Fruit fly (Drosophila melanogaster) whole organism, adult: Measurements from ENCODE around the gene CG5391.
A peak's percentile ranks its signal among the peaks of the same experiment; 100 is the strongest.

Source experiments
- CG11617 ChIP-seq: fragments of 200-800 bp; sonication (Bioruptor generic); optimal IDR thresholded peaks from 2 replicates; lab custom pipeline; 2017; ENCODE audit warnings: mild to moderate bottlenecking, missing biosample characterization, missing genetic modification reagents, missing genetic modification characterization
- CG12768 ChIP-seq: fragments of 200-800 bp; sonication (Bioruptor generic); optimal IDR thresholded peaks from 2 replicates; lab custom pipeline; 2017; ENCODE audit warnings: missing biosample characterization, missing genetic modification characterization, mild to moderate bottlenecking, moderate library complexity, missing genetic modification reagents
- CG14711 ChIP-seq: fragments of 200-800 bp; sonication (Bioruptor generic); optimal IDR thresholded peaks from 2 replicates; lab custom pipeline; 2018; ENCODE audit warnings: missing biosample characterization, mild to moderate bottlenecking, missing genetic modification characterization, moderate library complexity
- CG1620 ChIP-seq: fragments of 200-800 bp; sonication (Bioruptor generic); optimal IDR thresholded peaks from 2 replicates; lab custom pipeline; 2016; ENCODE audit warnings: missing biosample characterization, missing genetic modification characterization
- CG33017 ChIP-seq: fragments of 200-800 bp; sonication (Bioruptor generic); optimal IDR thresholded peaks from 2 replicates; lab custom pipeline; 2018; ENCODE audit warnings: missing biosample characterization, mild to moderate bottlenecking, missing genetic modification characterization, moderate library complexity
- CG5204 ChIP-seq: fragments of 200-800 bp; sonication (Bioruptor generic); optimal IDR thresholded peaks from 2 replicates; lab custom pipeline; 2016; ENCODE audit warnings: missing biosample characterization, missing genetic modification characterization
- CG7045 ChIP-seq: fragments of 200-800 bp; sonication (Bioruptor generic); optimal IDR thresholded peaks from 2 replicates; lab custom pipeline; 2017; ENCODE audit warnings: missing biosample characterization, mild to moderate bottlenecking, missing genetic modification characterization
- CG7101 ChIP-seq: fragments of 200-800 bp; sonication (Bioruptor generic); optimal IDR thresholded peaks from 2 replicates; lab custom pipeline; 2018; ENCODE audit warnings: missing biosample characterization, mild to moderate bottlenecking, missing genetic modification characterization, moderate library complexity
- Clk ChIP-seq: fragments of 200-800 bp; sonication (Bioruptor generic); optimal IDR thresholded peaks from 2 replicates; lab custom pipeline; 2017; ENCODE audit warnings: missing biosample characterization, missing genetic modification characterization
- Crg-1 ChIP-seq: fragments of 200-800 bp; sonication (Bioruptor generic); optimal IDR thresholded peaks from 2 replicates; lab custom pipeline; 2016; ENCODE audit warnings: missing biosample characterization, missing genetic modification characterization
- Hr96 ChIP-seq: fragments of 200-800 bp; sonication (Bioruptor generic); optimal IDR thresholded peaks from 2 replicates; lab custom pipeline; 2016; ENCODE audit warnings: missing biosample characterization, missing genetic modification characterization
- Mnt ChIP-seq: fragments of 200-800 bp; sonication (Bioruptor generic); optimal IDR thresholded peaks from 2 replicates; lab custom pipeline; 2016; ENCODE audit warnings: missing biosample characterization, mild to moderate bottlenecking, missing genetic modification characterization
- bab1 ChIP-seq: fragments of 200-800 bp; sonication (Bioruptor generic); optimal IDR thresholded peaks from 3 replicates; lab custom pipeline; 2019; ENCODE audit warnings: missing biosample characterization, mild to moderate bottlenecking, missing genetic modification characterization, moderate library complexity
- cic ChIP-seq: fragments of 200-800 bp; sonication (Bioruptor generic); optimal IDR thresholded peaks from 2 replicates; lab custom pipeline; 2017; ENCODE audit warnings: missing biosample characterization, mild to moderate bottlenecking, missing genetic modification characterization, moderate library complexity
- cnc ChIP-seq, 2 experiments: fragments of >200 bp; optimal IDR thresholded peaks; 2 replicates each; lab custom pipeline; 2017
- kay ChIP-seq: fragments of 200-800 bp; sonication (Bioruptor generic); peaks from one replicate; lab custom pipeline; 2016; ENCODE audit warnings: missing biosample characterization, missing genetic modification characterization, borderline replicate concordance
- ovo ChIP-seq: fragments of 200-800 bp; sonication (Bioruptor generic); optimal IDR thresholded peaks from 2 replicates; lab custom pipeline; 2016; ENCODE audit warnings: missing biosample characterization, missing genetic modification characterization
- pad ChIP-seq: fragments of 200-800 bp; sonication (Bioruptor generic); optimal IDR thresholded peaks from 3 replicates; lab custom pipeline; 2017; ENCODE audit warnings: missing biosample characterization, missing genetic modification characterization, mild to moderate bottlenecking, moderate library complexity, missing genetic modification reagents
- tj ChIP-seq: fragments of 200-800 bp; sonication (Bioruptor generic); optimal IDR thresholded peaks from 3 replicates; lab custom pipeline; 2017; ENCODE audit warnings: missing biosample characterization, mild to moderate bottlenecking, missing genetic modification characterization, moderate library complexity
- toe ChIP-seq: fragments of 200-800 bp; sonication (Bioruptor generic); optimal IDR thresholded peaks from 2 replicates; lab custom pipeline; 2016; ENCODE audit warnings: missing biosample characterization, missing genetic modification characterization

Gene CG5391

dm6 chr3R:22368777-22369214, 34.8 kb upstream of the CG5391 start:
- TF ChIP-seq tj (no peak), cnc (optimal IDR thresholded peaks at IDR 0.05; lab: Kevin White, UChicago) (no peak), toe (GFP tag; lab: Kevin White, UChicago) (no peak), CG7101 (tag; lab: Kevin White, UChicago) (peak; percentile 52), kay (peak; percentile 79), Crg-1 (GFP tag; lab: Kevin White, UChicago) (no peak), Hr96 (GFP tag; lab: Kevin White, UChicago) (peak; percentile 72), CG1620 (GFP tag; lab: Kevin White, UChicago) (no peak), bab1 (GFP tag; lab: Kevin White, UChicago) (peak; percentile 2), pad (no peak), CG5204 (GFP tag; lab: Kevin White, UChicago) (no peak), CG7045 (GFP tag; lab: Kevin White, UChicago) (peak; percentile 53), CG12768 (GFP tag; lab: Kevin White, UChicago) (no peak), ovo (no peak), Clk (no peak), Mnt (GFP tag; lab: Kevin White, UChicago) (no peak), cic (GFP tag; lab: Kevin White, UChicago) (no peak), CG14711 (tag; lab: Kevin White, UChicago) (no peak), CG11617 (GFP tag; lab: Kevin White, UChicago) (peak; percentile 19), CG33017 (tag; lab: Kevin White, UChicago) (peak; percentile 30)

- no peak for TF ChIP-seq pad
- TF ChIP-seq tj, result no peak
- TF ChIP-seq CG11617 (GFP tag; lab: Kevin White, UChicago), result peak; percentile 22
- no peak for TF ChIP-seq Hr96 (GFP tag; lab: Kevin White, UChicago)
- no peak for TF ChIP-seq CG5204 (GFP tag; lab: Kevin White, UChicago)
- peak; percentile 60 for TF ChIP-seq kay
- peak; percentile 26 for TF ChIP-seq CG33017 (tag; lab: Kevin White, UChicago)
- TF ChIP-seq CG7045 (GFP tag; lab: Kevin White, UChicago), result peak; percentile 24
- TF ChIP-seq cic (GFP tag; lab: Kevin White, UChicago), result peak; percentile 83
- TF ChIP-seq Crg-1 (GFP tag; lab: Kevin White, UChicago), result no peak
- no peak for TF ChIP-seq cnc (optimal IDR thresholded peaks at IDR 0.05; lab: Kevin White, UChicago)
These were observed 34.3 kb upstream of the CG5391 start for dm6 chr3R:22368077-22368776.

dm6 chr3R:22367126-22368076, 33.5 kb upstream of the CG5391 start, which contains the start of the genes Polr3F and PyK:
Polr3F (minus strand) TSS chr3R:22367373.
PyK (plus strand) TSS chr3R:22367536.
- no peak for TF ChIP-seq bab1 (GFP tag; lab: Kevin White, UChicago)
- TF ChIP-seq Clk, result no peak
- TF ChIP-seq CG1620 (GFP tag; lab: Kevin White, UChicago), result peak; percentile 39
- TF ChIP-seq CG12768 (GFP tag; lab: Kevin White, UChicago), result peak; percentile 37
- peak; percentile 25 for TF ChIP-seq toe (GFP tag; lab: Kevin White, UChicago)
- TF ChIP-seq CG11617 (GFP tag; lab: Kevin White, UChicago), result peak; percentile 35
- TF ChIP-seq cnc (optimal IDR thresholded peaks at IDR 0.05; lab: Kevin White, UChicago), result no peak
- no peak for TF ChIP-seq cic (GFP tag; lab: Kevin White, UChicago)
- peak; percentile 34 for TF ChIP-seq Mnt (GFP tag; lab: Kevin White, UChicago)
- peak; percentile 32 for TF ChIP-seq Hr96 (GFP tag; lab: Kevin White, UChicago)
- TF ChIP-seq CG5204 (GFP tag; lab: Kevin White, UChicago), result no peak
- no peak for TF ChIP-seq CG7045 (GFP tag; lab: Kevin White, UChicago)
- peak; percentile 48 for TF ChIP-seq CG7101 (tag; lab: Kevin White, UChicago)
- no peak for TF ChIP-seq kay
- peak; percentile 52 for TF ChIP-seq CG14711 (tag; lab: Kevin White, UChicago)
- TF ChIP-seq Crg-1 (GFP tag; lab: Kevin White, UChicago), result no peak
- peak; percentile 25 for TF ChIP-seq ovo
- no peak for TF ChIP-seq CG33017 (tag; lab: Kevin White, UChicago)
- peak; percentile 95 for TF ChIP-seq tj
- peak; percentile 16 for TF ChIP-seq pad

DNA sequence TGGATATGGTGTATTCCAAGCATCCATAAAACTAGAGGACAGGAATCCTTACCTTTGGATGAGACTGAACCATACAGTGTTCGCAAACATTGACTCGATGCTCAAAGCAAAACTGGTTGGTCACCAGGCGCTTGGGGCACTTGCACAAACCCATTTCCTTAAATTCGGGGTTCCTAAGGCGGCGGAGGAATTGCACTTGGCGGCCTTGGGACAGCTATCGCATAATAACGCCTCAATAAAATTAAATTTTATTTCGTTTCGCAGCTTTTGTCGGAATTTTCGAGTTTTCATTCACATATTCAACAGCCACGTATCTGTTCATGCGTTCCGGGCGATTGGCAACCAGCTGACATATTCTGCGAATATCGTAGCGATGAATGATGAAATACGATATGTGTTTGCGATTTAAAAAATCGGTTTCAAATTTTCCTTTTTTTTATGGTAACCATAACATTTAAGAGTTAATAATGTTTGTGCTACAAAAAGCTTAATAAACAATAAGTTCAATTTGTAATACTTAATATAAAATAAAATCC, 31.8 kb upstream of the CG5391 start, which contains the start of gene CG5382:
TSS of gene CG5382 (minus strand) at position 324 of the 536 bp plus-strand sequence.
- TF ChIP-seq tj (no peak), bab1 (GFP tag; lab: Kevin White, UChicago) (peak; percentile 72)

DNA sequence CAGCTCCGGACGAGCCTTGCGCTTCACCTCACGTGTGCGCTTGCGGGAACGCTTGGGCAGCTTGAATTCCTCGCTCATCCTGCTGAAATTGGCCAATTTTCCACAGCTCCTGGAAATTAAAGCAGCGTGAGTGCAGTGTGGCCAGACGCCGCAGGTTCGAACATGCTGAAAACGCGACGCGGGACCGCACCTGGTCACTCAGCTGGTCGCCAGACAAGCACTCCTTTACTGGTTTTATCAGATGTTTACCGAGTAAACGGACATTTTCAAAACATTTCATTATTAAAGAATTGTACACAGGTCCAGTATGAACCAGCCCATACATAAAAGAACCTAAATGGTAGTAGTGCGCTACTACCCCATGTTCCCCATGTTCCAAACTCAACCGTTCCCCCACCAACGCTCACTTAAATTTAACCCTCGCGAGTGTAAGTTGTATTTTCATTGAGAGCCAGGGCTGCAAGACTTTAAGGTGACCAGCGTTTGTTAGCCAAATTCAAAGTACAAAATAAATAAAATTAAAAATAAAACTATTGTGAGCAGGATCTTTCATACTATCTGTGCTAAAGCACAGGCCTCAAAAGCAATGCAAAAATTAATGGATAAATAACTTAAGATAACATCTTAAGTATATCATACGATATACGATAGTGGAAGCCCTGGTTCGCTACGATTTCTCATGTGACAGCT, 28.4 kb upstream of the CG5391 start, which contains the start of the genes JMJD6, CG7071 and Muted:
TSS of gene JMJD6 (minus strand) at position 154 of the 690 bp plus-strand sequence.
TSS of gene CG7071 (plus strand) at position 403 of the 690 bp plus-strand sequence.
TSS of gene Muted (plus strand) at position 403 of the 690 bp plus-strand sequence.
- TF ChIP-seq tj (peak; percentile 78), CG33017 (tag; lab: Kevin White, UChicago) (peak; percentile 90), CG7101 (tag; lab: Kevin White, UChicago) (peak; percentile 95), kay (no peak), Crg-1 (GFP tag; lab: Kevin White, UChicago) (peak; percentile 88), toe (GFP tag; lab: Kevin White, UChicago) (peak; percentile 96), Hr96 (GFP tag; lab: Kevin White, UChicago) (peak; percentile 86), ovo (peak; percentile 84), cnc (optimal IDR thresholded peaks at IDR 0.05; lab: Kevin White, UChicago) (no peak), CG14711 (tag; lab: Kevin White, UChicago) (peak; percentile 88), cic (GFP tag; lab: Kevin White, UChicago) (peak; percentile 80), CG7045 (GFP tag; lab: Kevin White, UChicago) (peak; percentile 90), CG11617 (GFP tag; lab: Kevin White, UChicago) (peak; percentile 91), CG1620 (GFP tag; lab: Kevin White, UChicago) (peak; percentile 96), Mnt (GFP tag; lab: Kevin White, UChicago) (peak; percentile 86), CG12768 (GFP tag; lab: Kevin White, UChicago) (peak; percentile 92), bab1 (GFP tag; lab: Kevin White, UChicago) (peak; percentile 94), CG5204 (GFP tag; lab: Kevin White, UChicago) (no peak), Clk (peak; percentile 90), pad (peak; percentile 84)
